Worm (Caenorhabditis elegans) whole organism, young adult: ENCODE measurements around the gene nhr-235.

Experiments
- B0019.2 ChIP-seq: fragments of 200-800 bp; sonication (Bioruptor generic); conservative IDR thresholded peaks from 2 replicates; pipeline ENCODE4 v1.3.6; 2022; ENCODE audit warnings: missing genetic modification reagents, missing genetic modification characterization, missing compliant biosample characterization
- B0035.1 ChIP-seq: sonication (generic microtip); optimal IDR thresholded peaks from 2 replicates; lab custom pipeline; 2016; ENCODE audit warnings: missing genetic modification characterization, mild to moderate bottlenecking, missing compliant biosample characterization, missing genotype, missing genetic modification reagents
- C17E4.6 ChIP-seq: fragments of 200-800 bp; sonication (Bioruptor generic); IDR thresholded peaks from 2 replicates; pipeline ENCODE4 v1.3.6; 2022; ENCODE audit warnings: missing genetic modification reagents, missing genetic modification characterization, missing compliant biosample characterization
- F33H1.4 ChIP-seq: fragments of 200-800 bp; sonication (Bioruptor generic); IDR thresholded peaks from 2 replicates; pipeline ENCODE4 v1.3.6; 2022; ENCODE audit warnings: missing genetic modification reagents, missing genetic modification characterization, missing compliant biosample characterization
- F37B4.10 ChIP-seq: fragments of 200-800 bp; sonication (Bioruptor generic); IDR thresholded peaks from 2 replicates; pipeline ENCODE4 v1.3.6; 2022; ENCODE audit warnings: missing genetic modification characterization, missing compliant biosample characterization
- F49E8.2 ChIP-seq: sonication (generic microtip); optimal IDR thresholded peaks from 3 replicates; lab custom pipeline; 2017; ENCODE audit warnings: missing genetic modification characterization, mild to moderate bottlenecking, missing compliant biosample characterization, antibody characterized with exemption, moderate library complexity; ENCODE audit not compliant: insufficient read depth
- F52B5.7 ChIP-seq: sonication (generic microtip); optimal IDR thresholded peaks from 2 replicates; lab custom pipeline; 2016; ENCODE audit warnings: mild to moderate bottlenecking, missing genetic modification characterization, missing compliant biosample characterization
- F57C9.4 ChIP-seq: sonication (generic microtip); optimal IDR thresholded peaks from 2 replicates; lab custom pipeline; 2017; ENCODE audit warnings: mild to moderate bottlenecking, missing genetic modification characterization, missing compliant biosample characterization
- K12H6.12 ChIP-seq: fragments of 200-800 bp; sonication (Bioruptor generic); optimal IDR thresholded peaks from 2 replicates; lab custom pipeline; 2018; ENCODE audit warnings: mild to moderate bottlenecking, missing genetic modification characterization, missing compliant biosample characterization
- T07F8.4 ChIP-seq: sonication (generic microtip); optimal IDR thresholded peaks from 2 replicates; lab custom pipeline; 2016; ENCODE audit warnings: mild to moderate bottlenecking, missing genetic modification characterization, moderate library complexity, missing compliant biosample characterization
- T26A5.8 ChIP-seq: sonication (generic microtip); optimal IDR thresholded peaks from 2 replicates; lab custom pipeline; 2016; ENCODE audit warnings: missing genetic modification characterization, missing compliant biosample characterization
- Y53F4B.3 ChIP-seq: fragments of 200-800 bp; sonication (Bioruptor generic); IDR thresholded peaks from 2 replicates; pipeline ENCODE4 v1.3.6; 2022; ENCODE audit warnings: missing genetic modification reagents, missing genetic modification characterization, missing compliant biosample characterization
- Y56A3A.18 ChIP-seq: fragments of 200-800 bp; sonication (Bioruptor generic); IDR thresholded peaks from 2 replicates; pipeline ENCODE4 v1.3.6; 2022; ENCODE audit warnings: missing genetic modification reagents, missing genetic modification characterization, missing compliant biosample characterization
- Y79H2A.3 ChIP-seq: fragments of 200-800 bp; sonication (Bioruptor generic); conservative IDR thresholded peaks from 2 replicates; pipeline ENCODE4 v1.3.6; 2022; ENCODE audit warnings: missing genetic modification reagents, missing genetic modification characterization, missing compliant biosample characterization
- Y95B8A.8 ChIP-seq: fragments of 200-800 bp; sonication (Bioruptor generic); IDR thresholded peaks from 2 replicates; pipeline ENCODE4 v1.3.6; 2022; ENCODE audit warnings: missing genetic modification reagents, missing genetic modification characterization, missing compliant biosample characterization
- ama-1 ChIP-seq, 3 experiments: fragments of 150-350 bp in 1 of 3; sonication (generic microtip) in 2 of 3; optimal IDR thresholded peaks; 2 replicates each; lab custom pipeline; 2014 to 2018; ENCODE audit warnings: missing biosample characterization in 2 of 3, missing genetic modification characterization in 2 of 3, missing genetic modification reagents in 2 of 3
- aptf-2 ChIP-seq: fragments of 200-800 bp; sonication (Bioruptor generic); conservative IDR thresholded peaks from 2 replicates; pipeline ENCODE4 v1.3.6; 2022; ENCODE audit warnings: missing genetic modification reagents, missing genetic modification characterization, missing compliant biosample characterization
- attf-6 ChIP-seq: fragments of 200-800 bp; sonication (Bioruptor generic); IDR thresholded peaks from 2 replicates; pipeline ENCODE4 v1.3.6; 2022; ENCODE audit warnings: missing genetic modification reagents, missing genetic modification characterization, missing compliant biosample characterization
- bed-2 ChIP-seq: fragments of 200-800 bp; sonication (Bioruptor generic); IDR thresholded peaks from 2 replicates; pipeline ENCODE4 v1.3.6; 2022; ENCODE audit warnings: missing genetic modification reagents, missing genetic modification characterization, missing compliant biosample characterization
- cebp-1 ChIP-seq, 2 experiments: fragments of 200-800 bp in 1 of 2; sonication (Bioruptor generic) in 1 of 2; sonication (generic microtip) in 1 of 2; IDR thresholded peaks in 1 of 2; optimal IDR thresholded peaks in 1 of 2; 2 replicates each; pipeline versions ENCODE4 v1.3.6 to Lab custom; 2017 to 2022; ENCODE audit warnings: missing compliant biosample characterization in 2 of 2, missing genetic modification characterization in 2 of 2, mild to moderate bottlenecking in 1 of 2, missing genetic modification reagents in 1 of 2, moderate library complexity in 1 of 2
- cebp-2 ChIP-seq: fragments of 200-800 bp; sonication (Bioruptor generic); IDR thresholded peaks from 2 replicates; pipeline ENCODE4 v1.3.6; 2022; ENCODE audit warnings: missing genetic modification characterization, missing compliant biosample characterization
- ceh-27 ChIP-seq: fragments of 200-800 bp; sonication (Bioruptor generic); optimal IDR thresholded peaks from 2 replicates; lab custom pipeline; 2018; ENCODE audit warnings: mild to moderate bottlenecking, missing genetic modification characterization, moderate library complexity, missing compliant biosample characterization
- ceh-40 ChIP-seq: fragments of 200-800 bp; sonication (Bioruptor generic); IDR thresholded peaks from 2 replicates; pipeline ENCODE4 v1.3.6; 2022; ENCODE audit warnings: missing genetic modification characterization, missing compliant biosample characterization
- ceh-58 ChIP-seq: fragments of 200-800 bp; sonication (Bioruptor generic); IDR thresholded peaks from 2 replicates; pipeline ENCODE4 v1.3.6; 2022; ENCODE audit warnings: missing genetic modification characterization, missing compliant biosample characterization
- dpff-1 ChIP-seq: sonication (generic microtip); optimal IDR thresholded peaks from 2 replicates; lab custom pipeline; 2017; ENCODE audit warnings: mild to moderate bottlenecking, missing genetic modification characterization, missing compliant biosample characterization
- efl-1 ChIP-seq: fragments of 150-350 bp; optimal IDR thresholded peaks from 2 replicates; lab custom pipeline; 2014; ENCODE audit warnings: missing biosample characterization, missing genetic modification reagents, missing genetic modification characterization
- fkh-3 ChIP-seq: sonication (generic microtip); optimal IDR thresholded peaks from 2 replicates; lab custom pipeline; 2016; ENCODE audit warnings: mild to moderate bottlenecking, missing genetic modification characterization, missing compliant biosample characterization
- him-1 ChIP-seq: sonication (generic microtip); optimal IDR thresholded peaks from 2 replicates; lab custom pipeline; 2016; ENCODE audit warnings: missing genotype, missing genetic modification reagents, missing genetic modification characterization, missing compliant biosample characterization
- hlh-26 ChIP-seq: fragments of 200-800 bp; sonication (Bioruptor generic); conservative IDR thresholded peaks from 2 replicates; pipeline ENCODE4 v1.3.6; 2022; ENCODE audit warnings: missing genetic modification reagents, missing genetic modification characterization, missing compliant biosample characterization
- lin-26 ChIP-seq: fragments of 200-800 bp; sonication (Bioruptor generic); IDR thresholded peaks from 2 replicates; pipeline ENCODE4 v1.3.6; 2022; ENCODE audit warnings: missing genetic modification reagents, missing genetic modification characterization, missing compliant biosample characterization
- lin-54 ChIP-seq: fragments of 200-800 bp; sonication (Bioruptor generic); optimal IDR thresholded peaks from 2 replicates; lab custom pipeline; 2018; ENCODE audit warnings: mild to moderate bottlenecking, missing genetic modification characterization, missing compliant biosample characterization
- madf-6 ChIP-seq: fragments of 200-800 bp; sonication (Bioruptor generic); IDR thresholded peaks from 2 replicates; pipeline ENCODE4 v1.3.6; 2022; ENCODE audit warnings: missing genetic modification reagents, missing genetic modification characterization, missing compliant biosample characterization
- mes-4 ChIP-seq: sonication (generic microtip); optimal IDR thresholded peaks from 2 replicates; lab custom pipeline; 2016; ENCODE audit warnings: missing genotype, missing genetic modification characterization, missing compliant biosample characterization
- pbrm-1 ChIP-seq: fragments of 200-800 bp; sonication (Bioruptor generic); IDR thresholded peaks from 2 replicates; pipeline ENCODE4 v1.3.6; 2022; ENCODE audit warnings: missing genetic modification reagents, missing genetic modification characterization, missing compliant biosample characterization
- rpc-1 ChIP-seq, 2 experiments: fragments of 150-350 bp in 1 of 2; sonication (generic microtip) in 1 of 2; optimal IDR thresholded peaks; 2 replicates each; lab custom pipeline; 2014 to 2018; ENCODE audit warnings: missing biosample characterization in 1 of 2, missing genetic modification characterization in 1 of 2, missing genetic modification reagents in 1 of 2, missing genotype in 1 of 2
- sdz-38 ChIP-seq: sonication (generic microtip); optimal IDR thresholded peaks from 2 replicates; lab custom pipeline; 2016; ENCODE audit warnings: missing genotype, missing genetic modification characterization, missing compliant biosample characterization
- snpc-1.1 ChIP-seq: sonication (generic microtip); optimal IDR thresholded peaks from 2 replicates; lab custom pipeline; 2017; ENCODE audit warnings: missing genetic modification characterization, mild to moderate bottlenecking, missing compliant biosample characterization, antibody characterized with exemption, moderate library complexity, missing genotype, missing genetic modification reagents; ENCODE audit not compliant: insufficient read depth
- snpc-3.4 ChIP-seq: sonication (generic microtip); optimal IDR thresholded peaks from 2 replicates; lab custom pipeline; 2017; ENCODE audit warnings: missing genetic modification characterization, mild to moderate bottlenecking, missing compliant biosample characterization, antibody characterized with exemption, moderate library complexity, missing genotype, missing genetic modification reagents
- somi-1 ChIP-seq: fragments of 200-800 bp; sonication (Bioruptor generic); optimal IDR thresholded peaks from 2 replicates; lab custom pipeline; 2018; ENCODE audit warnings: mild to moderate bottlenecking, missing genetic modification characterization, missing compliant biosample characterization
- unc-62 ChIP-seq: fragments of 150-350 bp; optimal IDR thresholded peaks from 2 replicates; lab custom pipeline; 2014; ENCODE audit warnings: missing biosample characterization, missing genetic modification reagents, missing genetic modification characterization
- zfh-2 ChIP-seq: fragments of 200-800 bp; sonication (Bioruptor generic); conservative IDR thresholded peaks from 2 replicates; pipeline ENCODE4 v1.3.6; 2022; ENCODE audit warnings: missing genetic modification reagents, missing genetic modification characterization, missing compliant biosample characterization
- ztf-22 ChIP-seq: fragments of 200-800 bp; sonication (Bioruptor generic); optimal IDR thresholded peaks from 2 replicates; lab custom pipeline; 2018; ENCODE audit warnings: mild to moderate bottlenecking, missing genetic modification characterization, moderate library complexity, missing compliant biosample characterization
- ztf-25 ChIP-seq: fragments of 200-800 bp; sonication (Bioruptor generic); IDR thresholded peaks from 2 replicates; pipeline ENCODE4 v1.3.6; 2022; ENCODE audit warnings: missing genetic modification reagents, missing genetic modification characterization, missing compliant biosample characterization
- ztf-28 ChIP-seq: fragments of 200-800 bp; sonication (Bioruptor generic); IDR thresholded peaks from 2 replicates; pipeline ENCODE4 v1.3.6; 2022; ENCODE audit warnings: missing genetic modification reagents, missing genetic modification characterization, missing compliant biosample characterization

Gene nhr-235

ce11 chrII:12677975-12678866, 37.8 kb downstream of the nhr-235 start:
- no peak for TF ChIP-seq somi-1 (GFP tag; lab: Kevin White, UChicago)
- peak; percentile 46 for TF ChIP-seq F49E8.2 (tag; lab: Kevin White, UChicago)
- TF ChIP-seq attf-6, result 0 out of 2 replicates have a peak, but pooled peaks have one; percentile 28
- TF ChIP-seq T26A5.8, result peak; percentile 33
- TF ChIP-seq fkh-3 (tag; lab: Kevin White, UChicago), result no peak
- TF ChIP-seq lin-26 (GFP tag; lab: Robert Waterston, UW), result peak; percentile 92
- 0 out of 2 replicates have a peak, but pooled peaks have one; percentile 77 for TF ChIP-seq ceh-58 (GFP tag; lab: Robert Waterston, UW)
- TF ChIP-seq ceh-27 (GFP tag; lab: Kevin White, UChicago), result peak; percentile 91
- TF ChIP-seq hlh-26 (GFP tag; lab: Robert Waterston, UW), result no peak
- no peak for TF ChIP-seq him-1 (tag; lab: Kevin White, UChicago)
- no peak for TF ChIP-seq Y53F4B.3 (GFP tag; lab: Robert Waterston, UW)
- peak; percentile 72 for TF ChIP-seq K12H6.12
- TF ChIP-seq Y56A3A.18, result peak; percentile 74
- TF ChIP-seq snpc-3.4 (tag; lab: Kevin White, UChicago), result peak; percentile 66
- 0 out of 2 replicates have a peak, but pooled peaks have one; percentile 20 for TF ChIP-seq bed-2 (GFP tag; lab: Robert Waterston, UW)
- peak; percentile 52; the same call in 1 of the 2 replicates for TF ChIP-seq C17E4.6
- no peak for TF ChIP-seq Y79H2A.3 (GFP tag; lab: Robert Waterston, UW)
- TF ChIP-seq snpc-1.1 (tag; lab: Kevin White, UChicago), result peak; percentile 21
- peak; percentile 78; the same call in 1 of the 2 replicates for TF ChIP-seq cebp-2 (GFP tag; lab: Robert Waterston, UW)
- TF ChIP-seq zfh-2, result no peak
- no peak for TF ChIP-seq ztf-28 (GFP tag; lab: Robert Waterston, UW)
- peak; percentile 89 for TF ChIP-seq lin-54 (GFP tag; lab: Kevin White, UChicago)
- peak; percentile 75 for TF ChIP-seq mes-4 (tag; lab: Kevin White, UChicago)
- no peak for TF ChIP-seq cebp-1 (GFP tag; IDR thresholded peaks at IDR 0.05; lab: Robert Waterston, UW)
- TF ChIP-seq cebp-1 (tag; optimal IDR thresholded peaks at IDR 0.05; lab: Kevin White, UChicago), result peak; percentile 54
- TF ChIP-seq aptf-2 (GFP tag; lab: Robert Waterston, UW), result 0 out of 2 replicates have a peak, but pooled peaks have one; percentile 24
- peak; percentile 90 for TF ChIP-seq ztf-25 (GFP tag; lab: Robert Waterston, UW)
- no peak; the same call in 1 of the 2 replicates for TF ChIP-seq B0019.2
- TF ChIP-seq F33H1.4 (GFP tag; lab: Robert Waterston, UW), result peak; percentile 68
- TF ChIP-seq F52B5.7 (tag; lab: Kevin White, UChicago), result no peak
- TF ChIP-seq T07F8.4, result peak; percentile 53
- TF ChIP-seq ztf-22 (GFP tag; lab: Kevin White, UChicago), result no peak
- TF ChIP-seq rpc-1 (optimal IDR thresholded peaks at IDR 0.05; lab: Kevin White, UChicago), result peak; percentile 77
- TF ChIP-seq rpc-1 (tag; optimal IDR thresholded peaks at IDR 0.05; lab: Kevin White, UChicago), result peak; percentile 95
- TF ChIP-seq pbrm-1 (GFP tag; lab: Robert Waterston, UW), result peak; percentile 63
- TF ChIP-seq efl-1 (GFP tag; lab: Kevin White, UChicago), result peak; percentile 39
- no peak for TF ChIP-seq ama-1 (optimal IDR thresholded peaks at IDR 0.05; lab: Kevin White, UChicago)
- TF ChIP-seq ama-1 (GFP tag; optimal IDR thresholded peaks at IDR 0.05; lab: Kevin White, UChicago), result peak in 1 of 2 experiments; percentile 53
- peak; percentile 71 for TF ChIP-seq madf-6 (GFP tag; lab: Robert Waterston, UW)
- TF ChIP-seq F37B4.10 (GFP tag; lab: Robert Waterston, UW), result 0 out of 2 replicates have a peak, but pooled peaks have one; percentile 25
- TF ChIP-seq Y95B8A.8 (GFP tag; lab: Robert Waterston, UW), result no peak
- TF ChIP-seq ceh-40 (GFP tag; lab: Robert Waterston, UW), result no peak; the same call in 1 of the 2 replicates
- TF ChIP-seq B0035.1, result peak; percentile 23
- peak; percentile 31 for TF ChIP-seq sdz-38 (tag; lab: Kevin White, UChicago)
- TF ChIP-seq unc-62 (GFP tag; lab: Kevin White, UChicago), result no peak
- no peak for TF ChIP-seq dpff-1 (tag; lab: Kevin White, UChicago)
- TF ChIP-seq F57C9.4 (tag; lab: Kevin White, UChicago), result no peak
